Worm (Caenorhabditis elegans): ENCODE results near the gene K11H12.5.

The K11H12.5 gene

DNA sequence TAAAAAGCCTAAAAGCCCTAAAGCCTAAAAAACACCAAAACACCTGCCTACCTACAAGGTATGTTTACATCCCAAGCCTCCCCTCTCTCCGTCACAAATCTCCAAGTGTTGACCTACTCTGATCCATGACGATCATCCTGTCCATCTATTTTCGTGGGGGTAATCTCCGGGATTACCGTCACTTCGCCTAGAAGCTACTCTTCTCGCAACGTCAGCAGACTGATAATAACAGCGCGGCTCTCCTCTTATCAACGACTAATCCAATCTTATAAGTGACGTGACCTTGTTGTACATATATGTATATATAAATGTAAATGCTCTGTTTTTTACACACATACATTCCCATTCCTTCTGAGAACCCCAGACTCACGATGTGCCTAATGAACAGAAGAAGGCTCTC lies 28.0 kb upstream of the K11H12.5 start:
- no peak for TF ChIP-seq zag-1 (tag; optimal IDR thresholded peaks at IDR 0.05)
- TF ChIP-seq nhr-77 (tag; optimal IDR thresholded peaks at IDR 0.05), result no peak
- TF ChIP-seq egl-27 (tag; optimal IDR thresholded peaks at IDR 0.05), result no peak
- TF ChIP-seq nhr-23 (tag; optimal IDR thresholded peaks at IDR 0.05), result no peak
- no peak for TF ChIP-seq nhr-12 (tag; optimal IDR thresholded peaks at IDR 0.05)
- TF ChIP-seq nhr-76 (tag; optimal IDR thresholded peaks at IDR 0.05), result no peak

DNA sequence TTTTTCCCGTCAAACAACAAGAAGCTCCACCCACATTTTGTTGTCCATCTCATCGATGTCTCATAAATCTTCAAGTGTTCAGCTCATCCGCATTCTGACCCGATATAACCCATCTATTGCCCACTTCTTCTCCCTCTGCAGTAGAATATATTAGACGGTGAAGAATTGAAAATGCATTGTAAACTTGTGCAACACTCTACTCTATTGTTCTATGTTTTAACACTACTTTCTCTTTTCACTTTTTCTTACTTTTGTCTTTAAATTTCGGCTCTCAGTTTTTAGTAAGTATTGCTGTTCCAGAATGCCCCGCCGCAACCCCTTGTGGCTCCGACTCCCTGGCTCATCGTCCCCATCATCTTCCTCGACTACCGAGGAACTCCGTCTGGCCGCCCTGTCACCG lies 27.0 kb upstream of the K11H12.5 start, which contains the start of gene K11H12.9:
K11H12.9 (plus strand) TSS at position 301 of the 400 bp plus-strand sequence.
- TF ChIP-seq elt-2 (tag; optimal IDR thresholded peaks at IDR 0.05), result no peak
- TF ChIP-seq skn-1 (tag; optimal IDR thresholded peaks at IDR 0.05), result no peak
- TF ChIP-seq mml-1 (tag; optimal IDR thresholded peaks at IDR 0.05), result no peak

- TF ChIP-seq nhr-43 (tag; optimal IDR thresholded peaks at IDR 0.05; ENCODE audit: poor library complexity, severe bottlenecking), result peak; percentile 28
- no peak for TF ChIP-seq egl-27 (tag; optimal IDR thresholded peaks at IDR 0.05)
Measured at ce11 chrIV:653138-653848, 23.1 kb upstream of the K11H12.5 start, which contains the start of gene K11H12.1. K11H12.1 (minus strand) TSS chrIV:653421.

- peak; percentile 92 for TF ChIP-seq elt-1 (tag; optimal IDR thresholded peaks at IDR 0.05)
- peak; percentile 69 for TF ChIP-seq sea-2 (GFP tag; optimal IDR thresholded peaks at IDR 0.05)
- no peak for TF ChIP-seq mml-1 (tag; optimal IDR thresholded peaks at IDR 0.05)
- peak; percentile 98 for TF ChIP-seq tbx-2 (tag; optimal IDR thresholded peaks at IDR 0.05)
- peak; percentile 100 for TF ChIP-seq nhr-23 (tag; optimal IDR thresholded peaks at IDR 0.05)
- peak; percentile 96 for TF ChIP-seq nhr-77 (tag; optimal IDR thresholded peaks at IDR 0.05)
- no peak for TF ChIP-seq nhr-12 (tag; optimal IDR thresholded peaks at IDR 0.05)
- peak; percentile 89 for TF ChIP-seq fkh-2 (tag; optimal IDR thresholded peaks at IDR 0.05)
- TF ChIP-seq pqm-1 (tag; optimal IDR thresholded peaks at IDR 0.05), result peak; percentile 95
- peak; percentile 96 for TF ChIP-seq mdl-1 (tag; optimal IDR thresholded peaks at IDR 0.05)
- TF ChIP-seq unc-62 (GFP tag; optimal IDR thresholded peaks at IDR 0.05), result peak; percentile 98
- peak; percentile 98 for TF ChIP-seq elt-2 (tag; optimal IDR thresholded peaks at IDR 0.05)
- TF ChIP-seq nhr-25 (tag; optimal IDR thresholded peaks at IDR 0.05), result peak; percentile 100
- peak; percentile 100 for TF ChIP-seq hmg-11 (tag; optimal IDR thresholded peaks at IDR 0.05)
- peak; percentile 99 for TF ChIP-seq R02D3.7 (tag; optimal IDR thresholded peaks at IDR 0.05)
- peak; percentile 100 for TF ChIP-seq pha-4 (tag; optimal IDR thresholded peaks at IDR 0.05)
- peak; percentile 100 for TF ChIP-seq lsy-12 (tag; optimal IDR thresholded peaks at IDR 0.05)
- TF ChIP-seq egl-5 (tag; optimal IDR thresholded peaks at IDR 0.05), result peak; percentile 98
- TF ChIP-seq nhr-237 (tag; optimal IDR thresholded peaks at IDR 0.05), result no peak
- peak; percentile 97 for TF ChIP-seq ztf-4 (tag; optimal IDR thresholded peaks at IDR 0.05)
- peak; percentile 97 for TF ChIP-seq egl-27 (tag; optimal IDR thresholded peaks at IDR 0.05)
- TF ChIP-seq nhr-11 (tag; optimal IDR thresholded peaks at IDR 0.05), result peak; percentile 98
- TF ChIP-seq ztf-11 (tag; optimal IDR thresholded peaks at IDR 0.05), result peak; percentile 71
- TF ChIP-seq nhr-67 (tag; optimal IDR thresholded peaks at IDR 0.05), result peak; percentile 66
- TF ChIP-seq fkh-10 (GFP tag; optimal IDR thresholded peaks at IDR 0.05), result peak; percentile 99
- TF ChIP-seq elt-3 (tag; optimal IDR thresholded peaks at IDR 0.05), result peak; percentile 79 to 99 (median 92)
- peak; percentile 96 for TF ChIP-seq ceh-28 (tag; optimal IDR thresholded peaks at IDR 0.05)
- peak; percentile 98 for TF ChIP-seq snpc-4 (tag; optimal IDR thresholded peaks at IDR 0.05)
- TF ChIP-seq unc-39 (tag; optimal IDR thresholded peaks at IDR 0.05), result peak; percentile 66
- TF ChIP-seq daf-12 (tag; optimal IDR thresholded peaks at IDR 0.05), result peak; percentile 79
- no peak for TF ChIP-seq ceh-9 (tag; optimal IDR thresholded peaks at IDR 0.05)
- peak; percentile 97 for TF ChIP-seq ceh-82 (tag; optimal IDR thresholded peaks at IDR 0.05)
- peak; percentile 76 for TF ChIP-seq ZK546.5 (tag; optimal IDR thresholded peaks at IDR 0.05)
- TF ChIP-seq lin-39 (tag; optimal IDR thresholded peaks at IDR 0.05), result peak; percentile 99
- TF ChIP-seq skn-1 (tag; optimal IDR thresholded peaks at IDR 0.05), result peak; percentile 97
- peak; percentile 89 for TF ChIP-seq aly-2 (tag; optimal IDR thresholded peaks at IDR 0.05)
- TF ChIP-seq zag-1 (tag; optimal IDR thresholded peaks at IDR 0.05), result peak; percentile 88
- TF ChIP-seq eor-1 (tag; optimal IDR thresholded peaks at IDR 0.05), result no peak
- TF ChIP-seq nhr-28 (tag; optimal IDR thresholded peaks at IDR 0.05), result peak; percentile 91
- TF ChIP-seq fos-1 (tag; optimal IDR thresholded peaks at IDR 0.05), result peak; percentile 99
- peak; percentile 99 for TF ChIP-seq jun-1 (tag; optimal IDR thresholded peaks at IDR 0.05)
Measured at ce11 chrIV:654526-655440, 21.6 kb upstream of the K11H12.5 start, which contains the start of the genes rpl-15 and K11H12.8. rpl-15 (minus strand) TSS chrIV:654576. K11H12.8 (plus strand) TSS chrIV:655390.

Data from whole organism, L3 larva.